Fruit fly (Drosophila melanogaster) whole organism, embryonic: ENCODE data around the gene Cpr65Av.

Experiments
- Antp ChIP-seq: fragments of 200-800 bp; sonication (Bioruptor generic); optimal IDR thresholded peaks from 3 replicates; lab custom pipeline; 2016; ENCODE audit warnings: missing biosample characterization, missing genetic modification characterization
- Asciz ChIP-seq: fragments of 200-800 bp; sonication (Bioruptor generic); optimal IDR thresholded peaks from 2 replicates; lab custom pipeline; 2017; ENCODE audit warnings: missing biosample characterization, mild to moderate bottlenecking, missing genetic modification characterization, missing genetic modification reagents
- CG10321 ChIP-seq: fragments of 200-800 bp; sonication (Bioruptor generic); IDR thresholded peaks from 2 replicates; pipeline ENCODE4 v1.3.6; 2022; ENCODE audit warnings: missing biosample characterization, missing genetic modification characterization
- CG11093 ChIP-seq: fragments of 200-800 bp; sonication (Bioruptor generic); IDR thresholded peaks from 3 replicates; pipeline ENCODE4 v1.3.6; 2022; ENCODE audit warnings: missing biosample characterization, missing genetic modification characterization
- CG11398 ChIP-seq: fragments of 200-800 bp; sonication (Bioruptor generic); optimal IDR thresholded peaks from 2 replicates; lab custom pipeline; 2016; ENCODE audit warnings: missing biosample characterization, missing genetic modification characterization
- CG12299 ChIP-seq: fragments of 200-800 bp; sonication (Bioruptor generic); optimal IDR thresholded peaks from 2 replicates; lab custom pipeline; 2018; ENCODE audit warnings: missing biosample characterization, mild to moderate bottlenecking, missing genetic modification characterization
- CG12391 ChIP-seq: fragments of 200-800 bp; sonication (Bioruptor generic); optimal IDR thresholded peaks from 3 replicates; lab custom pipeline; 2018; ENCODE audit warnings: missing biosample characterization, mild to moderate bottlenecking, missing genetic modification characterization, moderate library complexity
- CG13287 ChIP-seq: fragments of 200-800 bp; sonication (Bioruptor generic); IDR thresholded peaks from 2 replicates; pipeline ENCODE4 v1.3.6; 2022; ENCODE audit warnings: missing biosample characterization, missing genetic modification characterization; ENCODE audit not compliant: partially characterized antibody
- CG13424 ChIP-seq: fragments of 200-800 bp; sonication (Bioruptor generic); optimal IDR thresholded peaks from 2 replicates; lab custom pipeline; 2019; ENCODE audit warnings: missing biosample characterization, mild to moderate bottlenecking, missing genetic modification characterization, moderate library complexity
- CG13894 ChIP-seq: fragments of 200-800 bp; sonication (Bioruptor generic); optimal IDR thresholded peaks from 3 replicates; lab custom pipeline; 2018; ENCODE audit warnings: missing biosample characterization, mild to moderate bottlenecking, missing genetic modification characterization, moderate library complexity
- CG14710 ChIP-seq: fragments of 200-800 bp; sonication (Bioruptor generic); optimal IDR thresholded peaks from 3 replicates; lab custom pipeline; 2019; ENCODE audit warnings: missing biosample characterization, mild to moderate bottlenecking, missing genetic modification characterization, moderate library complexity
- CG1647 ChIP-seq: fragments of 200-800 bp; sonication (Bioruptor generic); optimal IDR thresholded peaks from 3 replicates; lab custom pipeline; 2016; ENCODE audit warnings: missing biosample characterization, missing genetic modification characterization
- CG17359 ChIP-seq: fragments of 200-800 bp; sonication (Bioruptor generic); optimal IDR thresholded peaks from 3 replicates; lab custom pipeline; 2018; ENCODE audit warnings: missing biosample characterization, mild to moderate bottlenecking, missing genetic modification characterization, moderate library complexity
- CG17361 ChIP-seq: fragments of 200-800 bp; sonication (Bioruptor generic); IDR thresholded peaks from 3 replicates; pipeline ENCODE4 v1.3.6; 2022; ENCODE audit warnings: missing biosample characterization, missing genetic modification characterization
- CG17385 ChIP-seq: fragments of 200-800 bp; sonication (Bioruptor generic); optimal IDR thresholded peaks from 3 replicates; lab custom pipeline; 2018; ENCODE audit warnings: missing biosample characterization, mild to moderate bottlenecking, missing genetic modification characterization
- CG2875 ChIP-seq: fragments of 200-800 bp; sonication (Bioruptor generic); optimal IDR thresholded peaks from 2 replicates; lab custom pipeline; 2017; ENCODE audit warnings: missing biosample characterization, mild to moderate bottlenecking, missing genetic modification characterization, missing genetic modification reagents
- CG2889 ChIP-seq: fragments of 200-800 bp; sonication (Bioruptor generic); IDR thresholded peaks from 3 replicates; pipeline ENCODE4 v1.3.6; 2022; ENCODE audit warnings: missing biosample characterization, missing genetic modification characterization
- CG30403 ChIP-seq: fragments of 200-800 bp; sonication (Bioruptor generic); optimal IDR thresholded peaks from 3 replicates; lab custom pipeline; 2016; ENCODE audit warnings: missing biosample characterization, missing genetic modification characterization
- CG30431 ChIP-seq: fragments of 200-800 bp; sonication (Bioruptor generic); optimal IDR thresholded peaks from 2 replicates; lab custom pipeline; 2017; ENCODE audit warnings: missing biosample characterization, missing genetic modification characterization
- CG31388 ChIP-seq: fragments of 200-800 bp; sonication (Bioruptor generic); optimal IDR thresholded peaks from 2 replicates; lab custom pipeline; 2016; ENCODE audit warnings: missing biosample characterization, missing genetic modification characterization
- CG6254 ChIP-seq: fragments of 200-800 bp; sonication (Bioruptor generic); optimal IDR thresholded peaks from 3 replicates; lab custom pipeline; 2017; ENCODE audit warnings: mild to moderate bottlenecking, missing biosample characterization, missing genetic modification reagents, missing genetic modification characterization
- CG6791 ChIP-seq: fragments of 200-800 bp; sonication (Bioruptor generic); IDR thresholded peaks from 3 replicates; pipeline ENCODE4 v1.3.6; 2022; ENCODE audit warnings: missing biosample characterization, missing genetic modification characterization; ENCODE audit not compliant: partially characterized antibody
- CG6813 ChIP-seq: fragments of 200-800 bp; sonication (Bioruptor generic); optimal IDR thresholded peaks from 2 replicates; lab custom pipeline; 2017; ENCODE audit warnings: missing biosample characterization, missing genetic modification characterization, mild to moderate bottlenecking, moderate library complexity, missing genetic modification reagents
- CG7928 ChIP-seq: fragments of 200-800 bp; sonication (Bioruptor generic); optimal IDR thresholded peaks from 2 replicates; lab custom pipeline; 2017; ENCODE audit warnings: missing biosample characterization, mild to moderate bottlenecking, missing genetic modification characterization
- D19A ChIP-seq: fragments of 200-800 bp; optimal IDR thresholded peaks from 3 replicates; lab custom pipeline; 2019; ENCODE audit warnings: missing biosample characterization, mild to moderate bottlenecking, missing genetic modification characterization, moderate library complexity
- Dbx ChIP-seq: fragments of 200-800 bp; sonication (Bioruptor generic); IDR thresholded peaks from 3 replicates; pipeline ENCODE4 v1.3.6; 2022; ENCODE audit warnings: missing biosample characterization, missing genetic modification characterization
- Dek ChIP-seq: fragments of 200-800 bp; sonication (Bioruptor generic); optimal IDR thresholded peaks from 3 replicates; lab custom pipeline; 2019; ENCODE audit warnings: missing biosample characterization, mild to moderate bottlenecking, missing genetic modification characterization, moderate library complexity
- Ets65A ChIP-seq: fragments of 200-800 bp; sonication (Bioruptor generic); peaks from one replicate; lab custom pipeline; 2016; ENCODE audit warnings: missing biosample characterization, missing genetic modification characterization
- Fer1 ChIP-seq: fragments of 200-800 bp; sonication (Bioruptor generic); optimal IDR thresholded peaks from 2 replicates; lab custom pipeline; 2017; ENCODE audit warnings: missing biosample characterization, mild to moderate bottlenecking, missing genetic modification characterization
- NK7.1 ChIP-seq: fragments of 200-800 bp; sonication (Bioruptor generic); optimal IDR thresholded peaks from 3 replicates; lab custom pipeline; 2016; ENCODE audit warnings: missing biosample characterization, missing genetic modification characterization
- Nf-YA ChIP-seq: fragments of 200-800 bp; sonication (Bioruptor generic); IDR thresholded peaks from 2 replicates; pipeline ENCODE4 v1.3.6; 2022; ENCODE audit warnings: missing biosample characterization, missing genetic modification characterization
- Taf1 ChIP-seq: fragments of 200-800 bp; sonication (Bioruptor generic); IDR thresholded peaks from 2 replicates; pipeline ENCODE4 v1.3.6; 2022; ENCODE audit warnings: missing biosample characterization, missing genetic modification characterization
- cas ChIP-seq: fragments of 200-800 bp; sonication (Bioruptor generic); IDR thresholded peaks from 2 replicates; pipeline ENCODE4 v1.3.6; 2022; ENCODE audit warnings: missing biosample characterization, missing genetic modification characterization
- caup ChIP-seq: fragments of 200-800 bp; sonication (Bioruptor generic); optimal IDR thresholded peaks from 3 replicates; lab custom pipeline; 2017; ENCODE audit warnings: missing biosample characterization, mild to moderate bottlenecking, missing genetic modification characterization, moderate library complexity; ENCODE audit not compliant: severe bottlenecking
- dpn ChIP-seq, 2 experiments: fragments of 200-800 bp; sonication (Bioruptor generic); optimal IDR thresholded peaks; 3 replicates each; lab custom pipeline; 2016; ENCODE audit warnings: missing biosample characterization in 2 of 2, missing genetic modification characterization in 2 of 2
- gt ChIP-seq: fragments of 200-800 bp; sonication (Bioruptor generic); IDR thresholded peaks from 2 replicates; pipeline ENCODE4 v1.3.6; 2022; ENCODE audit warnings: missing biosample characterization, missing genetic modification characterization
- kah ChIP-seq: fragments of 200-800 bp; sonication (Bioruptor generic); optimal IDR thresholded peaks from 2 replicates; lab custom pipeline; 2018; ENCODE audit warnings: missing biosample characterization, mild to moderate bottlenecking, missing genetic modification characterization
- kni ChIP-seq: fragments of 200-800 bp; sonication (Bioruptor generic); optimal IDR thresholded peaks from 3 replicates; lab custom pipeline; 2017; ENCODE audit warnings: mild to moderate bottlenecking, missing biosample characterization, missing genetic modification reagents, missing genetic modification characterization
- mirr ChIP-seq: fragments of 200-800 bp; sonication (Bioruptor generic); optimal IDR thresholded peaks from 3 replicates; lab custom pipeline; 2018; ENCODE audit warnings: missing biosample characterization, mild to moderate bottlenecking, missing genetic modification characterization
- mld ChIP-seq: fragments of 200-800 bp; sonication (Bioruptor generic); IDR thresholded peaks from 3 replicates; pipeline ENCODE4 v1.3.6; 2022; ENCODE audit warnings: missing biosample characterization, missing genetic modification characterization; ENCODE audit not compliant: partially characterized antibody
- nerfin-2 ChIP-seq: fragments of 200-800 bp; sonication (Bioruptor generic); IDR thresholded peaks from 2 replicates; pipeline ENCODE4 v1.3.6; 2022; ENCODE audit warnings: missing biosample characterization, missing genetic modification characterization; ENCODE audit not compliant: partially characterized antibody
- oc ChIP-seq: fragments of 200-800 bp; sonication (Bioruptor generic); optimal IDR thresholded peaks from 2 replicates; lab custom pipeline; 2018; ENCODE audit warnings: missing biosample characterization, mild to moderate bottlenecking, missing genetic modification characterization, moderate library complexity
- odd ChIP-seq: fragments of 200-800 bp; sonication (Bioruptor generic); optimal IDR thresholded peaks from 2 replicates; lab custom pipeline; 2017; ENCODE audit warnings: missing biosample characterization, mild to moderate bottlenecking, missing genetic modification characterization
- pfk ChIP-seq: fragments of 200-800 bp; sonication (Bioruptor generic); optimal IDR thresholded peaks from 2 replicates; lab custom pipeline; 2018; ENCODE audit warnings: missing biosample characterization, mild to moderate bottlenecking, missing genetic modification characterization, moderate library complexity
- psq ChIP-seq: fragments of 200-800 bp; sonication (Bioruptor generic); optimal IDR thresholded peaks from 2 replicates; lab custom pipeline; 2017; ENCODE audit warnings: missing biosample characterization, missing genetic modification characterization
- sd ChIP-seq: fragments of 200-800 bp; sonication (Bioruptor generic); optimal IDR thresholded peaks from 3 replicates; lab custom pipeline; 2018; ENCODE audit warnings: missing biosample characterization, mild to moderate bottlenecking, missing genetic modification characterization, moderate library complexity
- shn ChIP-seq: fragments of 200-800 bp; sonication (Bioruptor generic); optimal IDR thresholded peaks from 3 replicates; lab custom pipeline; 2016; ENCODE audit warnings: missing biosample characterization, missing genetic modification characterization
- so ChIP-seq: fragments of 200-800 bp; sonication (Bioruptor generic); IDR thresholded peaks from 3 replicates; pipeline ENCODE4 v1.3.6; 2022; ENCODE audit warnings: missing biosample characterization, missing genetic modification characterization
- usp ChIP-seq: fragments of >200 bp; optimal IDR thresholded peaks from 2 replicates; lab custom pipeline; 2017; ENCODE audit warnings: missing biosample characterization, missing genetic modification characterization

Cpr65Av gene

dm6 chr3L:6157327-6158032, 17.7 kb upstream of the Cpr65Av start, which contains the start of gene CG13297 (continued):
- TF ChIP-seq kni (no peak), pfk (GFP tag; lab: Kevin White, UChicago) (no peak), Dbx (no peak), mirr (GFP tag; lab: Kevin White, UChicago) (no peak), CG6791 (no peak), sd (tag; lab: Kevin White, UChicago) (peak; percentile 5), usp (GFP tag; lab: Kevin White, UChicago) (no peak), CG12391 (peak; percentile 44), CG17359 (peak; percentile 68), CG14710 (tag; lab: Kevin White, UChicago) (peak; percentile 8), CG30403 (peak; percentile 56), CG13287 (GFP tag; lab: Robert Waterston, UW) (no peak), CG6813 (peak; percentile 17), Nf-YA (no peak), dpn (GFP tag; optimal IDR thresholded peaks at IDR 0.05; lab: Kevin White, UChicago) (peak in 1 of 2 experiments; percentile 10), CG10321 (no peak), cas (no peak), Asciz (peak; percentile 64), psq (GFP tag; lab: Kevin White, UChicago) (no peak), CG11398 (GFP tag; lab: Kevin White, UChicago) (no peak), D19A (tag; lab: Kevin White, UChicago) (peak; percentile 80), nerfin-2 (no peak), CG12299 (tag; lab: Kevin White, UChicago) (peak; percentile 12), odd (no peak), mld (no peak), NK7.1 (GFP tag; lab: Kevin White, UChicago) (no peak), CG2889 (GFP tag; lab: Robert Waterston, UW) (no peak), CG30431 (GFP tag; lab: Kevin White, UChicago) (no peak), Fer1 (GFP tag; lab: Kevin White, UChicago) (peak; percentile 38), oc (tag; lab: Kevin White, UChicago) (peak; percentile 16), so (GFP tag; lab: Robert Waterston, UW) (no peak), shn (no peak), CG7928 (no peak), kah (GFP tag; lab: Kevin White, UChicago) (no peak), CG6254 (GFP tag; lab: Kevin White, UChicago) (peak; percentile 12), CG1647 (GFP tag; lab: Kevin White, UChicago) (no peak), CG13894 (tag; lab: Kevin White, UChicago) (no peak), CG17385 (GFP tag; lab: Kevin White, UChicago) (peak; percentile 20), CG31388 (GFP tag; lab: Kevin White, UChicago) (no peak), Antp (no peak), CG11093 (peak; percentile 62; the same call in 2 of the 3 replicates), CG13424 (tag; lab: Kevin White, UChicago) (peak; percentile 76), CG17361 (GFP tag; lab: Robert Waterston, UW) (peak; percentile 73), Dek (tag; lab: Kevin White, UChicago) (peak; percentile 22), caup (GFP tag; lab: Kevin White, UChicago) (no peak), gt (GFP tag; lab: Robert Waterston, UW) (no peak), CG2875 (GFP tag; lab: Kevin White, UChicago) (no peak), Ets65A (GFP tag; lab: Kevin White, UChicago) (no peak), Taf1 (no peak)
